Worm (Caenorhabditis elegans): ENCODE results near the gene pho-7.

Gene pho-7

ce11 chrX:10963453-10964046, 22.4 kb upstream of the pho-7 start, which contains the start of gene nas-10:
Gene nas-10, minus strand, starts transcription at chrX:10963503.
- no peak for TF ChIP-seq snpc-4 (tag; optimal IDR thresholded peaks at IDR 0.05)
- TF ChIP-seq ces-1 (GFP tag; optimal IDR thresholded peaks at IDR 0.05) = peak; percentile 50
- TF ChIP-seq blmp-1 (tag; optimal IDR thresholded peaks at IDR 0.05) = no peak
- TF ChIP-seq hlh-1 (tag; optimal IDR thresholded peaks at IDR 0.05) = peak; percentile 57
- peak; percentile 92 for TF ChIP-seq M03D4.4 (tag; optimal IDR thresholded peaks at IDR 0.05)
- TF ChIP-seq sem-2 (GFP tag; optimal IDR thresholded peaks at IDR 0.05) = peak; percentile 80
- no peak for TF ChIP-seq lsy-2 (tag; optimal IDR thresholded peaks at IDR 0.05)
- peak; percentile 90 for TF ChIP-seq ceh-83 (GFP tag; optimal IDR thresholded peaks at IDR 0.05)
- no peak for TF ChIP-seq unc-62 (GFP tag; optimal IDR thresholded peaks at IDR 0.05)
- TF ChIP-seq ham-2 (GFP tag; optimal IDR thresholded peaks at IDR 0.05) = peak; percentile 73
- TF ChIP-seq cnd-1 (tag; optimal IDR thresholded peaks at IDR 0.05) = peak; percentile 83
- TF ChIP-seq nhr-76 (tag; optimal IDR thresholded peaks at IDR 0.05) = no peak
- peak; percentile 17 for TF ChIP-seq nhr-28 (tag; optimal IDR thresholded peaks at IDR 0.05)
- TF ChIP-seq tbx-8 (GFP tag; optimal IDR thresholded peaks at IDR 0.05) = peak; percentile 30
- TF ChIP-seq drap-1 (GFP tag; optimal IDR thresholded peaks at IDR 0.05) = peak; percentile 88
- peak; percentile 38 for TF ChIP-seq ztf-11 (tag; optimal IDR thresholded peaks at IDR 0.05)
- TF ChIP-seq lin-32 (GFP tag; optimal IDR thresholded peaks at IDR 0.05) = peak; percentile 76
- TF ChIP-seq zip-8 (tag; optimal IDR thresholded peaks at IDR 0.05) = no peak
- TF ChIP-seq bed-3 (GFP tag; optimal IDR thresholded peaks at IDR 0.05) = peak; percentile 76
- peak; percentile 86 for TF ChIP-seq unc-120 (tag; optimal IDR thresholded peaks at IDR 0.05; ENCODE audit: poor library complexity, severe bottlenecking)
- TF ChIP-seq ceh-39 (tag; optimal IDR thresholded peaks at IDR 0.05) = no peak
- no peak for TF ChIP-seq mab-5 (tag; optimal IDR thresholded peaks at IDR 0.05)
- no peak for TF ChIP-seq nhr-12 (tag; optimal IDR thresholded peaks at IDR 0.05)
- TF ChIP-seq sptf-1 (tag; optimal IDR thresholded peaks at IDR 0.05) = peak; percentile 95
- no peak for TF ChIP-seq lin-13 (tag; optimal IDR thresholded peaks at IDR 0.05)
- TF ChIP-seq ceh-43 (GFP tag; optimal IDR thresholded peaks at IDR 0.05) = peak; percentile 68
- TF ChIP-seq elt-1 (tag; optimal IDR thresholded peaks at IDR 0.05; ENCODE audit: borderline replicate concordance, insufficient read depth) = no peak
- peak; percentile 10 for TF ChIP-seq unc-39 (tag; optimal IDR thresholded peaks at IDR 0.05)
- TF ChIP-seq pha-4 (tag; optimal IDR thresholded peaks at IDR 0.05) = peak; percentile 65
- peak; percentile 51 for TF ChIP-seq flh-1 (GFP tag; optimal IDR thresholded peaks at IDR 0.05)
- peak; percentile 95 for TF ChIP-seq mls-2 (tag; optimal IDR thresholded peaks at IDR 0.05)
- TF ChIP-seq elt-3 (tag; optimal IDR thresholded peaks at IDR 0.05) = no peak
- TF ChIP-seq nhr-237 (tag; optimal IDR thresholded peaks at IDR 0.05) = no peak
- TF ChIP-seq mep-1 (tag; optimal IDR thresholded peaks at IDR 0.05) = peak; percentile 61
- TF ChIP-seq nhr-2 (tag; optimal IDR thresholded peaks at IDR 0.05) = no peak

- TF ChIP-seq flh-1 (GFP tag; optimal IDR thresholded peaks at IDR 0.05) = no peak
- no peak for TF ChIP-seq bed-3 (GFP tag; optimal IDR thresholded peaks at IDR 0.05)
Observed at ce11 chrX:10961724-10962123, 20.6 kb upstream of the pho-7 start.

DNA sequence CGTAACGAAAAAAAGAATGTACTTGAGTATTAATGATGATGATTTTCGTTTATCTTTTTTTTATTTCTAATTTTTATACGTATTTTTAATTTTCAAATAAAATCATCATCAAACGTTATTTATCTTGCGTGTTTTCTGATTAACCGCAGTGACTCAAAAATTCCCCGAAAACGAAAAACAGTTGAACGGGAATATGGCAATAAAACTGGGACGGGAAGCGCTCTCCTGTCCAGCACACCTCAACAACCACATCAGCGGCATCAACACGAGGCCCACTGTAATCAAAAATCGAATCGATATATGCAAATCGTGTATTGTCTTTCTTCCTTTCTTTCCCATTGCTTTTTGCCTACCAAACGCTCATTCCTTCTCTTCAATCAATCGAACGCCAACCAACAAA, 18.0 kb upstream of the pho-7 start, which contains the start of gene K09C8.2:
Gene K09C8.2 (plus strand): TSS at position 301 of the 400 bp plus-strand sequence.
- no peak for TF ChIP-seq flh-1 (GFP tag; optimal IDR thresholded peaks at IDR 0.05)
- TF ChIP-seq nhr-28 (tag; optimal IDR thresholded peaks at IDR 0.05) = no peak
- TF ChIP-seq mls-2 (tag; optimal IDR thresholded peaks at IDR 0.05) = no peak
- TF ChIP-seq zip-8 (tag; optimal IDR thresholded peaks at IDR 0.05) = no peak
- TF ChIP-seq mep-1 (tag; optimal IDR thresholded peaks at IDR 0.05) = no peak
- TF ChIP-seq lsy-2 (tag; optimal IDR thresholded peaks at IDR 0.05) = no peak
- TF ChIP-seq nhr-237 (tag; optimal IDR thresholded peaks at IDR 0.05) = no peak
- no peak for TF ChIP-seq snpc-4 (tag; optimal IDR thresholded peaks at IDR 0.05)
- no peak for TF ChIP-seq hlh-1 (tag; optimal IDR thresholded peaks at IDR 0.05)
- TF ChIP-seq blmp-1 (tag; optimal IDR thresholded peaks at IDR 0.05) = no peak
- TF ChIP-seq nhr-76 (tag; optimal IDR thresholded peaks at IDR 0.05) = no peak
- no peak for TF ChIP-seq elt-3 (tag; optimal IDR thresholded peaks at IDR 0.05)
- no peak for TF ChIP-seq unc-120 (tag; optimal IDR thresholded peaks at IDR 0.05; ENCODE audit: poor library complexity, severe bottlenecking)
- no peak for TF ChIP-seq lin-13 (tag; optimal IDR thresholded peaks at IDR 0.05)
- TF ChIP-seq elt-1 (tag; optimal IDR thresholded peaks at IDR 0.05; ENCODE audit: borderline replicate concordance, insufficient read depth) = no peak
